Worm (Caenorhabditis elegans) whole organism, L4 larva: Measurements from ENCODE around the gene ape-1.

Experiments
- Y5F2A.4 ChIP-seq: fragments of 200-800 bp; sonication (Bioruptor generic); optimal IDR thresholded peaks from 2 replicates; lab custom pipeline; 2018; ENCODE audit warnings: mild to moderate bottlenecking, missing genetic modification characterization, missing compliant biosample characterization
- ctbp-1 ChIP-seq: fragments of 200-800 bp; sonication (Bioruptor generic); IDR thresholded peaks from 2 replicates; pipeline ENCODE4 v1.3.6; 2022; ENCODE audit warnings: missing genetic modification reagents, missing genetic modification characterization, missing compliant biosample characterization
- daf-12 ChIP-seq: fragments of 150-350 bp; optimal IDR thresholded peaks from 2 replicates; lab custom pipeline; 2014; ENCODE audit warnings: missing biosample characterization, missing genetic modification reagents, missing genetic modification characterization
- dve-1 ChIP-seq: sonication (generic microtip); optimal IDR thresholded peaks from 2 replicates; lab custom pipeline; 2017; ENCODE audit warnings: antibody characterized with exemption, mild to moderate bottlenecking, missing genetic modification characterization, missing compliant biosample characterization; ENCODE audit not compliant: insufficient read depth
- fos-1 ChIP-seq: fragments of 150-350 bp; optimal IDR thresholded peaks from 2 replicates; lab custom pipeline; 2014; ENCODE audit warnings: missing biosample characterization, missing genetic modification characterization
- nhr-76 ChIP-seq: fragments of 150-350 bp; optimal IDR thresholded peaks from 2 replicates; lab custom pipeline; 2014; ENCODE audit warnings: missing biosample characterization, missing genetic modification characterization
- nhr-77 ChIP-seq: fragments of 150-350 bp; optimal IDR thresholded peaks from 2 replicates; lab custom pipeline; 2014; ENCODE audit warnings: missing biosample characterization, missing genetic modification characterization
- tra-1 ChIP-seq: fragments of 200-800 bp; sonication (Bioruptor generic); IDR thresholded peaks from 2 replicates; pipeline ENCODE4 v1.3.6; 2022; ENCODE audit warnings: missing genetic modification reagents, missing genetic modification characterization, missing compliant biosample characterization
- unc-62 ChIP-seq, 3 experiments: fragments of 150-350 bp in 1 of 3; sonication (generic microtip); optimal IDR thresholded peaks in 2 of 3; peaks in 1 of 3; 1 replicate in 1 of 3; 2 replicates in 2 of 3; lab custom pipeline; 2014 to 2017; ENCODE audit warnings: missing biosample characterization in 3 of 3, missing genetic modification characterization in 3 of 3, missing genetic modification reagents in 3 of 3, missing genotype in 1 of 3
- vab-7 ChIP-seq: fragments of 200-800 bp; sonication (Bioruptor generic); IDR thresholded peaks from 2 replicates; pipeline ENCODE4 v1.3.6; 2022; ENCODE audit warnings: missing genetic modification reagents, missing genetic modification characterization, missing compliant biosample characterization

ce11 chrV:11706353-11706752 is 30.6 kb downstream of the ape-1 start:
- TF ChIP-seq nhr-76 (tag; lab: Kevin White, UChicago) (no peak), dve-1 (tag; lab: Kevin White, UChicago) (no peak), nhr-77 (tag; lab: Kevin White, UChicago) (no peak), vab-7 (no peak), tra-1 (no peak), fos-1 (tag; lab: Kevin White, UChicago) (no peak), ctbp-1 (no peak), Y5F2A.4 (GFP tag; lab: Kevin White, UChicago) (no peak), unc-62 (GFP tag; optimal IDR thresholded peaks at IDR 0.05 in 1 of 2; lab: Kevin White, UChicago) (no peak), unc-62 (tag; optimal IDR thresholded peaks at IDR 0.05; lab: Kevin White, UChicago) (no peak), daf-12 (tag; lab: Kevin White, UChicago) (no peak)
